Fruit fly (Drosophila melanogaster) whole organism, embryonic: ENCODE measurements around the gene eEF1alpha2.

Experiments
- Abd-B ChIP-seq: fragments of 200-800 bp; sonication (Bioruptor generic); optimal IDR thresholded peaks from 2 replicates; lab custom pipeline; 2018; ENCODE audit warnings: missing biosample characterization, mild to moderate bottlenecking, missing genetic modification characterization, moderate library complexity
- Adf1 ChIP-seq: fragments of 200-800 bp; sonication (Bioruptor generic); IDR thresholded peaks from 2 replicates; pipeline ENCODE4 v1.3.6; 2022; ENCODE audit warnings: missing biosample characterization, missing genetic modification characterization
- B-H2 ChIP-seq: fragments of 200-800 bp; sonication (Bioruptor generic); optimal IDR thresholded peaks from 2 replicates; lab custom pipeline; 2018; ENCODE audit warnings: missing biosample characterization, mild to moderate bottlenecking, missing genetic modification characterization
- CG10543 ChIP-seq: fragments of 200-800 bp; sonication (Bioruptor generic); optimal IDR thresholded peaks from 3 replicates; lab custom pipeline; 2017; ENCODE audit warnings: missing biosample characterization, mild to moderate bottlenecking, missing genetic modification characterization, moderate library complexity
- CG11456 ChIP-seq: fragments of 200-800 bp; sonication (Bioruptor generic); IDR thresholded peaks from 3 replicates; pipeline ENCODE4 v1.3.6; 2022; ENCODE audit warnings: missing biosample characterization, missing genetic modification characterization
- CG11695 ChIP-seq: fragments of 200-800 bp; sonication (Bioruptor generic); IDR thresholded peaks from 3 replicates; pipeline ENCODE4 v1.3.6; 2022; ENCODE audit warnings: missing biosample characterization, missing genetic modification characterization
- CG11696 ChIP-seq: fragments of 200-800 bp; sonication (Bioruptor generic); IDR thresholded peaks from 2 replicates; pipeline ENCODE4 v1.3.6; 2022; ENCODE audit warnings: missing biosample characterization, missing genetic modification characterization
- CG12659 ChIP-seq: fragments of 200-800 bp; sonication (Bioruptor generic); optimal IDR thresholded peaks from 3 replicates; lab custom pipeline; 2017; ENCODE audit warnings: mild to moderate bottlenecking, missing biosample characterization, missing genetic modification reagents, missing genetic modification characterization
- CG12769 ChIP-seq: fragments of 200-800 bp; sonication (Bioruptor generic); optimal IDR thresholded peaks from 2 replicates; lab custom pipeline; 2019; ENCODE audit warnings: missing biosample characterization, mild to moderate bottlenecking, missing genetic modification characterization, moderate library complexity
- CG13894 ChIP-seq: fragments of 200-800 bp; sonication (Bioruptor generic); optimal IDR thresholded peaks from 3 replicates; lab custom pipeline; 2018; ENCODE audit warnings: missing biosample characterization, mild to moderate bottlenecking, missing genetic modification characterization, moderate library complexity
- CG14860 ChIP-seq: fragments of 200-800 bp; sonication (Bioruptor generic); IDR thresholded peaks from 3 replicates; pipeline ENCODE4 v1.3.6; 2022; ENCODE audit warnings: missing biosample characterization, missing genetic modification characterization; ENCODE audit not compliant: partially characterized antibody
- CG15073 ChIP-seq: fragments of 200-800 bp; sonication (Bioruptor generic); optimal IDR thresholded peaks from 2 replicates; lab custom pipeline; 2016; ENCODE audit warnings: missing biosample characterization, missing genetic modification characterization
- CG15514 ChIP-seq: fragments of 200-800 bp; sonication (Bioruptor generic); optimal IDR thresholded peaks from 3 replicates; lab custom pipeline; 2017; ENCODE audit warnings: missing biosample characterization, missing genetic modification characterization, mild to moderate bottlenecking, moderate library complexity, missing genetic modification reagents
- CG17385 ChIP-seq: fragments of 200-800 bp; sonication (Bioruptor generic); optimal IDR thresholded peaks from 3 replicates; lab custom pipeline; 2018; ENCODE audit warnings: missing biosample characterization, mild to moderate bottlenecking, missing genetic modification characterization
- CG1832 ChIP-seq: fragments of 200-800 bp; sonication (Bioruptor generic); optimal IDR thresholded peaks from 2 replicates; lab custom pipeline; 2017; ENCODE audit warnings: missing biosample characterization, mild to moderate bottlenecking, missing genetic modification characterization, inconsistent platforms
- CG18599 ChIP-seq: fragments of 200-800 bp; sonication (Bioruptor generic); optimal IDR thresholded peaks from 3 replicates; lab custom pipeline; 2017; ENCODE audit warnings: missing biosample characterization, missing genetic modification characterization, mild to moderate bottlenecking, moderate library complexity, missing genetic modification reagents
- CG2120 ChIP-seq: fragments of 200-800 bp; sonication (Bioruptor generic); optimal IDR thresholded peaks from 3 replicates; lab custom pipeline; 2016; ENCODE audit warnings: missing biosample characterization, missing genetic modification characterization
- CG2678 ChIP-seq: fragments of 200-800 bp; sonication (Bioruptor generic); optimal IDR thresholded peaks from 3 replicates; lab custom pipeline; 2019; ENCODE audit warnings: missing biosample characterization, mild to moderate bottlenecking, missing genetic modification characterization, moderate library complexity
- CG34224 ChIP-seq: fragments of 200-800 bp; sonication (Bioruptor generic); IDR thresholded peaks from 3 replicates; pipeline ENCODE4 v1.3.6; 2022; ENCODE audit warnings: missing biosample characterization, missing genetic modification characterization; ENCODE audit not compliant: partially characterized antibody
- CG5180 ChIP-seq: fragments of 200-800 bp; sonication (Bioruptor generic); optimal IDR thresholded peaks from 3 replicates; lab custom pipeline; 2017; ENCODE audit warnings: missing biosample characterization, missing genetic modification characterization, mild to moderate bottlenecking, moderate library complexity, missing genetic modification reagents
- CG7271 ChIP-seq: fragments of 200-800 bp; sonication (Bioruptor generic); optimal IDR thresholded peaks from 2 replicates; lab custom pipeline; 2018; ENCODE audit warnings: missing biosample characterization, mild to moderate bottlenecking, missing genetic modification characterization, moderate library complexity
- CG7372 ChIP-seq: fragments of 200-800 bp; sonication (Bioruptor generic); IDR thresholded peaks from 2 replicates; pipeline ENCODE4 v1.3.6; 2022; ENCODE audit warnings: missing biosample characterization, missing genetic modification characterization
- CG8290 ChIP-seq, 3 experiments: fragments of 200-800 bp; sonication (Bioruptor generic); optimal IDR thresholded peaks; 2 replicates each; lab custom pipeline; 2016 to 2019; ENCODE audit warnings: missing biosample characterization in 3 of 3, missing genetic modification characterization in 3 of 3, mild to moderate bottlenecking in 2 of 3, moderate library complexity in 1 of 3
- CG9797 ChIP-seq: fragments of 200-800 bp; sonication (Bioruptor generic); optimal IDR thresholded peaks from 3 replicates; lab custom pipeline; 2018; ENCODE audit warnings: missing biosample characterization, mild to moderate bottlenecking, missing genetic modification characterization
- Deaf1 ChIP-seq: fragments of 200-800 bp; optimal IDR thresholded peaks from 3 replicates; lab custom pipeline; 2019; ENCODE audit warnings: missing biosample characterization, mild to moderate bottlenecking, missing genetic modification characterization, moderate library complexity
- Ets65A ChIP-seq: fragments of 200-800 bp; sonication (Bioruptor generic); peaks from one replicate; lab custom pipeline; 2016; ENCODE audit warnings: missing biosample characterization, missing genetic modification characterization
- Myb ChIP-seq: fragments of 200-800 bp; sonication (Bioruptor generic); optimal IDR thresholded peaks from 2 replicates; lab custom pipeline; 2016; ENCODE audit warnings: missing biosample characterization, missing genetic modification characterization
- Poxn ChIP-seq: fragments of 200-800 bp; sonication (Bioruptor generic); IDR thresholded peaks from 2 replicates; pipeline ENCODE4 v1.3.6; 2022; ENCODE audit warnings: missing biosample characterization, missing genetic modification characterization
- Trl ChIP-seq, 3 experiments: fragments of >200 bp in 2 of 3; fragments of 200-800 bp in 1 of 3; sonication (Bioruptor generic) in 1 of 3; optimal IDR thresholded peaks; 2 replicates in 1 of 3; 3 replicates in 2 of 3; lab custom pipeline; 2016 to 2017; ENCODE audit warnings: missing biosample characterization in 1 of 3, missing genetic modification characterization in 1 of 3
- abd-A ChIP-seq: fragments of 200-800 bp; sonication (Bioruptor generic); optimal IDR thresholded peaks from 3 replicates; lab custom pipeline; 2019; ENCODE audit warnings: missing biosample characterization, mild to moderate bottlenecking, missing genetic modification characterization, moderate library complexity
- al ChIP-seq: fragments of 200-800 bp; sonication (Bioruptor generic); IDR thresholded peaks from 2 replicates; pipeline ENCODE4 v1.3.6; 2022; ENCODE audit warnings: missing biosample characterization, missing genetic modification characterization
- cg ChIP-seq: fragments of 200-800 bp; sonication (Bioruptor generic); optimal IDR thresholded peaks from 3 replicates; lab custom pipeline; 2019; ENCODE audit warnings: missing biosample characterization, mild to moderate bottlenecking, missing genetic modification characterization, moderate library complexity
- chinmo ChIP-seq: fragments of 200-800 bp; sonication (Bioruptor generic); IDR thresholded peaks from 4 replicates; pipeline ENCODE4 v1.3.6; 2022; ENCODE audit warnings: missing biosample characterization, missing genetic modification characterization; ENCODE audit not compliant: partially characterized antibody
- crol ChIP-seq: fragments of 200-800 bp; sonication (Bioruptor generic); IDR thresholded peaks from 2 replicates; pipeline ENCODE4 v1.3.6; 2022; ENCODE audit warnings: missing biosample characterization, missing genetic modification characterization
- gfzf ChIP-seq: fragments of 200-800 bp; sonication (Bioruptor generic); optimal IDR thresholded peaks from 2 replicates; lab custom pipeline; 2016; ENCODE audit warnings: missing biosample characterization, mild to moderate bottlenecking, missing genetic modification characterization, moderate library complexity
- grau ChIP-seq: fragments of 200-800 bp; optimal IDR thresholded peaks from 3 replicates; lab custom pipeline; 2019; ENCODE audit warnings: missing biosample characterization, mild to moderate bottlenecking, missing genetic modification characterization, moderate library complexity
- gsb-n ChIP-seq: fragments of 200-800 bp; sonication (Bioruptor generic); optimal IDR thresholded peaks from 3 replicates; lab custom pipeline; 2018; ENCODE audit warnings: missing biosample characterization, mild to moderate bottlenecking, missing genetic modification characterization
- h ChIP-seq: fragments of >200 bp; optimal IDR thresholded peaks from 2 replicates; lab custom pipeline; 2017
- nom ChIP-seq: fragments of 200-800 bp; sonication (Bioruptor generic); optimal IDR thresholded peaks from 2 replicates; lab custom pipeline; 2017; ENCODE audit warnings: missing biosample characterization, missing genetic modification characterization, mild to moderate bottlenecking, moderate library complexity, missing genetic modification reagents
- sd ChIP-seq: fragments of 200-800 bp; sonication (Bioruptor generic); optimal IDR thresholded peaks from 3 replicates; lab custom pipeline; 2018; ENCODE audit warnings: missing biosample characterization, mild to moderate bottlenecking, missing genetic modification characterization, moderate library complexity
- sens ChIP-seq: fragments of 200-800 bp; sonication (Bioruptor generic); peaks from one replicate; lab custom pipeline; 2016; ENCODE audit warnings: missing biosample characterization, missing genetic modification characterization
- slbo ChIP-seq: fragments of 200-800 bp; sonication (Bioruptor generic); IDR thresholded peaks from 2 replicates; pipeline ENCODE4 v1.3.6; 2022; ENCODE audit warnings: missing biosample characterization, missing genetic modification characterization
- sob ChIP-seq: fragments of 200-800 bp; sonication (Bioruptor generic); IDR thresholded peaks from 2 replicates; pipeline ENCODE4 v1.3.6; 2022; ENCODE audit warnings: missing biosample characterization, missing genetic modification characterization
- sqz ChIP-seq: fragments of 200-800 bp; sonication (Bioruptor generic); optimal IDR thresholded peaks from 3 replicates; lab custom pipeline; 2018; ENCODE audit warnings: missing biosample characterization, mild to moderate bottlenecking, missing genetic modification characterization
- sr ChIP-seq: fragments of 200-800 bp; sonication (Bioruptor generic); IDR thresholded peaks from 3 replicates; pipeline ENCODE4 v1.3.6; 2022; ENCODE audit warnings: missing biosample characterization, missing genetic modification characterization
- tgo ChIP-seq: fragments of 200-800 bp; sonication (Bioruptor generic); IDR thresholded peaks from 3 replicates; pipeline ENCODE4 v1.3.6; 2022; ENCODE audit warnings: missing biosample characterization, missing genetic modification characterization
- ttk ChIP-seq: fragments of 200-800 bp; sonication (Bioruptor generic); IDR thresholded peaks from 2 replicates; pipeline ENCODE4 v2.1.2; 2022; ENCODE audit warnings: missing biosample characterization, missing genetic modification characterization

Gene eEF1alpha2

DNA sequence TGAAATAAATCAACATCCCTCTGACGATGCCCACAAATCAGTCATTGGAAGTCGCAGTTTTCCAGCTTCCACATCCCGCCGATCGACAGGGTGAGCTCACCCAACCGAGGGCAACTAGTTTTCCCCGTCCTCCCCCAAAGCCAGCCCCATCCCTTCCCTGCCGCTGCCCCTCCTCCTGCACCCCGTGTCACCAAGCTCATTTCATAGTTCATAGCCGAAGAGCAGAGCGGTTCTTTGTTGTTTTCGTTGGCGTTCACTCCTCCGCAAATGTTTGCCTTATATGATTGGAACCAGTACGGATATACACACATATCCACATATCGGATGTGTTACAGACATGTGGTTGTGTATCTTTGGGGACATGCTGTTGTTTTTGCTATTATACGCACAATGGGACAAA lies 18.2 kb upstream of the eEF1alpha2 start:
- TF ChIP-seq ttk (GFP tag; lab: Robert Waterston, UW) (0 out of 2 replicates have a peak, but pooled peaks have one; percentile 19), CG13894 (tag; lab: Kevin White, UChicago) (peak; percentile 33), nom (peak; percentile 3), CG10543 (GFP tag; lab: Kevin White, UChicago) (peak; percentile 7), Myb (GFP tag; lab: Kevin White, UChicago) (no peak), CG15073 (GFP tag; lab: Kevin White, UChicago) (no peak), crol (peak; percentile 81), chinmo (0 out of 4 replicates have a peak, but pooled peaks have one; percentile 24), CG11695 (GFP tag; lab: Robert Waterston, UW) (no peak), CG11696 (no peak), CG12769 (tag; lab: Kevin White, UChicago) (peak; percentile 18), sr (GFP tag; lab: Robert Waterston, UW) (peak; percentile 75), h (lab: Kevin White, UChicago) (no peak), grau (no peak), gfzf (GFP tag; lab: Kevin White, UChicago) (no peak)

DNA sequence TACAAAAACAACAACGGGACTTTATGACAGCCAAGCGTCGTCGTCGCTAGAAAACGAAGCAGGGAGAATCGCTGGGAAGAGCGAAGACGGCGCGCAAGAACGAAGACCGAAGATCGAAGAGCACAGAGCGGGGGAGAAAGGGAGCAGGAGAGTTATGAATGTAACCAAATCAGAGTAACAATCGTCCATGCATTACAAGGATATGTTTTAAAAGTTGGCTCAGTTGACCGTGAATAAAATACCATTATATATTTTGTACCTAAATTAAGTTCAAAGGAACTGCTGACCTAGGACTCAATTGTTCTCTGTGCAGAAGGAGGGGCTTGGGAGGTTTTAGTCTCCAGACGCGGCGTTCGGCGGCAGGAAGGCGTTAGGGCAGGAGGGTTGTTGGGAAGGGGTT lies 16.8 kb upstream of the eEF1alpha2 start:
- TF ChIP-seq slbo (GFP tag; lab: Robert Waterston, UW) (peak; percentile 5; the same call in 1 of the 2 replicates), sens (GFP tag; lab: Kevin White, UChicago) (peak; percentile 32), CG2120 (peak; percentile 21), gsb-n (tag; lab: Kevin White, UChicago) (no peak), Deaf1 (tag; lab: Kevin White, UChicago) (peak; percentile 52), Ets65A (GFP tag; lab: Kevin White, UChicago) (peak; percentile 91)

DNA sequence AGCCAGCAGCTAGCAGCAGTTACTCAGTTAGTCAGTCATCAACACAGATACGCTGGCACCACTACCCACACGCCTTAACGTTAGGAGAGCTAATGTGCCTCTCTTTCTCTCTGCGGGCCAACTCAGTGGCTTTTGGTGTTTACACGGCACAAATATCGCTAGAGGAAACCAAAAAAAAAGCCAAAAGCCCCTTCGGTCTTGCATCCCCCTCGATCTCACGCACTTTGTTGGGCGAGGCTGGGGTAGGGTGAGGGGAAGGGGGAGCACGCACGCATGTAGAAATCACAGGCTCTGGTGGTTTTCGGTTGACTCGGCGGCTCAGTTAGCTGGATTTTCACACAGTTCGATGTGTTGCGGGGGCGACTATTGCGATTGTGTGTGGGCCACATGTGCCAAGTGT lies 16.3 kb upstream of the eEF1alpha2 start:
- TF ChIP-seq abd-A (tag; lab: Kevin White, UChicago), result peak; percentile 34
- TF ChIP-seq CG15514, result peak; percentile 25
- TF ChIP-seq CG18599 (GFP tag; lab: Kevin White, UChicago), result peak; percentile 8
- peak; percentile 48 to 57 for TF ChIP-seq Trl (optimal IDR thresholded peaks at IDR 0.05; lab: Kevin White, UChicago)
- no peak for TF ChIP-seq Trl (GFP tag; optimal IDR thresholded peaks at IDR 0.05; lab: Kevin White, UChicago)
- TF ChIP-seq sob (GFP tag; lab: Robert Waterston, UW), result 0 out of 2 replicates have a peak, but pooled peaks have one; percentile 23
- no peak for TF ChIP-seq CG9797
- peak; percentile 35 for TF ChIP-seq CG5180 (GFP tag; lab: Kevin White, UChicago)
- TF ChIP-seq CG12659 (GFP tag; lab: Kevin White, UChicago), result peak; percentile 16
- TF ChIP-seq Adf1, result peak; percentile 44; the same call in 1 of the 2 replicates
- no peak for TF ChIP-seq CG11456 (GFP tag; lab: Robert Waterston, UW)
- peak; percentile 27; the same call in 1 of the 3 replicates for TF ChIP-seq CG34224
- TF ChIP-seq CG2678 (tag; lab: Kevin White, UChicago), result peak; percentile 33
- no peak for TF ChIP-seq CG7271 (tag; lab: Kevin White, UChicago)
- TF ChIP-seq tgo, result 0 out of 3 replicates have a peak, but pooled peaks have one; percentile 13
- TF ChIP-seq CG17385, result peak; percentile 23
- peak; percentile 58 for TF ChIP-seq B-H2
- no peak for TF ChIP-seq al
- TF ChIP-seq CG14860 (GFP tag; lab: Robert Waterston, UW), result 0 out of 3 replicates have a peak, but pooled peaks have one; percentile 28
- no peak for TF ChIP-seq Poxn (GFP tag; lab: Robert Waterston, UW)
- peak; percentile 54 for TF ChIP-seq sd
- no peak for TF ChIP-seq CG7372 (GFP tag; lab: Robert Waterston, UW)
- TF ChIP-seq sqz (GFP tag; lab: Kevin White, UChicago), result peak; percentile 63
- TF ChIP-seq CG1832, result peak; percentile 28
- TF ChIP-seq Abd-B (GFP tag; lab: Kevin White, UChicago), result no peak
- TF ChIP-seq cg (GFP tag; lab: Kevin White, UChicago), result peak; percentile 67
- no peak for TF ChIP-seq CG8290 (GFP tag; optimal IDR thresholded peaks at IDR 0.05; lab: Kevin White, UChicago)
- TF ChIP-seq CG8290 (tag; optimal IDR thresholded peaks at IDR 0.05; lab: Kevin White, UChicago), result peak in 1 of 2 experiments; percentile 43
